Worm (Caenorhabditis elegans) whole organism, L2 larva: ENCODE measurements around the gene F57A10.4.

ENCODE experiments used
- Y55F3AM.14 ChIP-seq: fragments of 200-800 bp; sonication (Bioruptor generic); optimal IDR thresholded peaks from 2 replicates; lab custom pipeline; 2018; ENCODE audit warnings: mild to moderate bottlenecking, missing genetic modification characterization, missing compliant biosample characterization
- ZK546.5 ChIP-seq: sonication (generic microtip); optimal IDR thresholded peaks from 2 replicates; lab custom pipeline; 2017; ENCODE audit warnings: missing biosample characterization, missing genetic modification characterization
- alr-1 ChIP-seq: fragments of 150-350 bp; optimal IDR thresholded peaks from 2 replicates; lab custom pipeline; 2014; ENCODE audit warnings: missing biosample characterization, missing genetic modification characterization
- aly-2 ChIP-seq: fragments of 150-350 bp; optimal IDR thresholded peaks from 2 replicates; lab custom pipeline; 2014; ENCODE audit warnings: missing biosample characterization, missing genetic modification characterization
- blmp-1 ChIP-seq: sonication (generic microtip); optimal IDR thresholded peaks from 2 replicates; lab custom pipeline; 2017; ENCODE audit warnings: missing genetic modification characterization, mild to moderate bottlenecking, missing compliant biosample characterization, antibody characterized with exemption, moderate library complexity; ENCODE audit not compliant: insufficient read depth
- crh-2 ChIP-seq: sonication (generic microtip); optimal IDR thresholded peaks from 2 replicates; lab custom pipeline; 2017; ENCODE audit warnings: missing biosample characterization, missing genetic modification characterization
- dmd-4 ChIP-seq: sonication (generic microtip); optimal IDR thresholded peaks from 2 replicates; lab custom pipeline; 2017; ENCODE audit warnings: missing biosample characterization, missing genetic modification characterization
- egl-27 ChIP-seq: sonication (generic microtip); optimal IDR thresholded peaks from 3 replicates; lab custom pipeline; 2017; ENCODE audit warnings: missing biosample characterization, missing genetic modification reagents, missing genetic modification characterization
- elt-1 ChIP-seq: fragments of 150-350 bp; optimal IDR thresholded peaks from 2 replicates; lab custom pipeline; 2014; ENCODE audit warnings: missing biosample characterization, missing genetic modification characterization
- fos-1 ChIP-seq: fragments of 150-350 bp; optimal IDR thresholded peaks from 2 replicates; lab custom pipeline; 2014; ENCODE audit warnings: missing biosample characterization, missing genetic modification characterization
- gmeb-1 ChIP-seq: fragments of 150-350 bp; optimal IDR thresholded peaks from 2 replicates; lab custom pipeline; 2014; ENCODE audit warnings: missing biosample characterization, missing genetic modification characterization
- lin-11 ChIP-seq: fragments of 150-350 bp; sonication (generic microtip); optimal IDR thresholded peaks from 2 replicates; lab custom pipeline; 2014; ENCODE audit warnings: missing biosample characterization, missing genetic modification characterization, inconsistent platforms, mixed read lengths
- lin-13 ChIP-seq: fragments of 150-350 bp; optimal IDR thresholded peaks from 2 replicates; lab custom pipeline; 2014; ENCODE audit warnings: missing biosample characterization, missing genetic modification reagents, missing genetic modification characterization
- lsy-2 ChIP-seq, 2 experiments: fragments of 150-350 bp in 1 of 2; sonication (generic microtip) in 1 of 2; optimal IDR thresholded peaks; 2 replicates each; lab custom pipeline; 2014 to 2017; ENCODE audit warnings: missing biosample characterization in 2 of 2, missing genetic modification characterization in 2 of 2
- mbf-1 ChIP-seq: sonication (generic microtip); optimal IDR thresholded peaks from 2 replicates; lab custom pipeline; 2017; ENCODE audit warnings: missing biosample characterization, missing genetic modification characterization
- mdl-1 ChIP-seq, 2 experiments: fragments of 150-350 bp in 1 of 2; sonication (generic microtip) in 1 of 2; optimal IDR thresholded peaks; 2 replicates each; lab custom pipeline; 2017; ENCODE audit warnings: missing biosample characterization in 2 of 2, missing genetic modification characterization in 2 of 2
- nhr-10 ChIP-seq: sonication (generic microtip); optimal IDR thresholded peaks from 2 replicates; lab custom pipeline; 2017; ENCODE audit warnings: missing biosample characterization, missing genetic modification characterization
- nhr-11 ChIP-seq: fragments of 150-350 bp; optimal IDR thresholded peaks from 2 replicates; lab custom pipeline; 2014; ENCODE audit warnings: missing biosample characterization, missing genetic modification characterization
- nhr-12 ChIP-seq: fragments of 150-350 bp; optimal IDR thresholded peaks from 2 replicates; lab custom pipeline; 2014; ENCODE audit warnings: missing biosample characterization, missing genetic modification characterization
- nhr-21 ChIP-seq: fragments of 150-350 bp; optimal IDR thresholded peaks from 2 replicates; lab custom pipeline; 2014; ENCODE audit warnings: missing biosample characterization, missing genetic modification characterization
- nhr-237 ChIP-seq: fragments of 150-350 bp; optimal IDR thresholded peaks from 2 replicates; lab custom pipeline; 2014; ENCODE audit warnings: missing biosample characterization, missing genetic modification characterization
- nhr-25 ChIP-seq: fragments of 150-350 bp; sonication (generic microtip); optimal IDR thresholded peaks from 3 replicates; lab custom pipeline; 2014; ENCODE audit warnings: missing biosample characterization, missing genetic modification characterization
- nhr-6 ChIP-seq: fragments of 150-350 bp; optimal IDR thresholded peaks from 2 replicates; lab custom pipeline; 2014; ENCODE audit warnings: missing biosample characterization, missing genetic modification characterization
- nhr-77 ChIP-seq: fragments of 150-350 bp; optimal IDR thresholded peaks from 2 replicates; lab custom pipeline; 2014; ENCODE audit warnings: missing biosample characterization, missing genetic modification characterization
- sem-4 ChIP-seq: fragments of 150-350 bp; optimal IDR thresholded peaks from 2 replicates; lab custom pipeline; 2014; ENCODE audit warnings: missing biosample characterization, missing genetic modification reagents, missing genetic modification characterization
- skn-1 ChIP-seq: sonication (generic microtip); optimal IDR thresholded peaks from 2 replicates; lab custom pipeline; 2017; ENCODE audit warnings: missing biosample characterization, missing genetic modification characterization
- sma-3 ChIP-seq: sonication (generic microtip); optimal IDR thresholded peaks from 2 replicates; lab custom pipeline; 2016; ENCODE audit warnings: missing genetic modification reagents, missing genetic modification characterization, missing compliant biosample characterization
- sma-9 ChIP-seq, 2 experiments: fragments of 150-350 bp in 1 of 2; sonication (generic microtip) in 1 of 2; optimal IDR thresholded peaks; 2 replicates each; lab custom pipeline; 2014 to 2016; ENCODE audit warnings: missing genetic modification characterization in 2 of 2, mild to moderate bottlenecking in 1 of 2, missing biosample characterization in 1 of 2, missing compliant biosample characterization in 1 of 2, missing genetic modification reagents in 1 of 2, moderate library complexity in 1 of 2
- snpc-4 ChIP-seq: fragments of 150-350 bp; optimal IDR thresholded peaks from 2 replicates; lab custom pipeline; 2014; ENCODE audit warnings: missing biosample characterization, missing genetic modification characterization
- unc-62 ChIP-seq: fragments of 150-350 bp; optimal IDR thresholded peaks from 2 replicates; lab custom pipeline; 2014; ENCODE audit warnings: missing biosample characterization, missing genetic modification reagents, missing genetic modification characterization
- ztf-1 ChIP-seq: fragments of 200-800 bp; sonication (Bioruptor generic); conservative IDR thresholded peaks from 2 replicates; pipeline ENCODE4 v1.3.6; 2022; ENCODE audit warnings: missing genetic modification characterization, missing compliant biosample characterization
- ztf-11 ChIP-seq: sonication (generic microtip); optimal IDR thresholded peaks from 2 replicates; lab custom pipeline; 2017; ENCODE audit warnings: missing biosample characterization, missing genetic modification characterization
- ztf-4 ChIP-seq: fragments of 150-350 bp; optimal IDR thresholded peaks from 2 replicates; lab custom pipeline; 2014; ENCODE audit warnings: missing biosample characterization, missing genetic modification characterization

The F57A10.4 gene

ce11 chrV:15766122-15766594 is 3.1 kb upstream of the F57A10.4 start, which contains the start of the genes haf-3 and F57A10.2 (continued):
- peak; percentile 37 for TF ChIP-seq Y55F3AM.14
- peak; percentile 92 for TF ChIP-seq lin-13
- TF ChIP-seq skn-1 (tag; lab: Kevin White, UChicago) = no peak
- no peak for TF ChIP-seq ztf-1 (GFP tag; lab: Robert Waterston, UW)
- peak; percentile 99 for TF ChIP-seq gmeb-1 (tag; lab: Kevin White, UChicago)
- peak; percentile 84 for TF ChIP-seq nhr-6 (tag; lab: Kevin White, UChicago)
- TF ChIP-seq aly-2 = no peak
- peak; percentile 87 for TF ChIP-seq snpc-4 (tag; lab: Kevin White, UChicago)
- peak; percentile 68 for TF ChIP-seq nhr-77 (tag; lab: Kevin White, UChicago)
- peak; percentile 92 for TF ChIP-seq nhr-25 (tag; lab: Kevin White, UChicago)
- peak; percentile 94 for TF ChIP-seq crh-2
- TF ChIP-seq mbf-1 = no peak
- peak; percentile 87 for TF ChIP-seq nhr-21 (tag; lab: Kevin White, UChicago)
- TF ChIP-seq nhr-237 (tag; lab: Kevin White, UChicago) = peak; percentile 80
- TF ChIP-seq dmd-4 (tag; lab: Kevin White, UChicago) = peak; percentile 41
- peak; percentile 64 for TF ChIP-seq lin-11 (tag; lab: Kevin White, UChicago)
- TF ChIP-seq mdl-1 (tag; optimal IDR thresholded peaks at IDR 0.05; lab: Kevin White, UChicago) = peak in 1 of 2 experiments; percentile 19

ce11 chrV:15773141-15773540 is 3.9 kb downstream of the F57A10.4 start, which contains the start of gene nhr-60:
TSS of gene nhr-60 (minus strand) at chrV:15773241.
- no peak for TF ChIP-seq unc-62 (GFP tag; lab: Kevin White, UChicago)
- no peak for TF ChIP-seq elt-1 (tag; lab: Kevin White, UChicago)
- TF ChIP-seq gmeb-1 (tag; lab: Kevin White, UChicago) = no peak
- no peak for TF ChIP-seq fos-1 (tag; lab: Kevin White, UChicago)
- TF ChIP-seq nhr-11 (tag; lab: Kevin White, UChicago) = no peak
- no peak for TF ChIP-seq sem-4
- no peak for TF ChIP-seq blmp-1 (tag; lab: Kevin White, UChicago)
- TF ChIP-seq aly-2 = no peak
- no peak for TF ChIP-seq nhr-77 (tag; lab: Kevin White, UChicago)
- no peak for TF ChIP-seq nhr-25 (tag; lab: Kevin White, UChicago)
- TF ChIP-seq ztf-4 (tag; lab: Kevin White, UChicago) = no peak
- no peak for TF ChIP-seq lin-13
- no peak for TF ChIP-seq mdl-1 (tag; optimal IDR thresholded peaks at IDR 0.05; lab: Kevin White, UChicago)
- TF ChIP-seq nhr-21 (tag; lab: Kevin White, UChicago) = no peak

- TF ChIP-seq mdl-1 (tag; optimal IDR thresholded peaks at IDR 0.05; lab: Kevin White, UChicago) (peak in 1 of 2 experiments; percentile 1), nhr-10 (tag; lab: Kevin White, UChicago) (no peak), snpc-4 (tag; lab: Kevin White, UChicago) (no peak), sma-9 (GFP tag; optimal IDR thresholded peaks at IDR 0.05; lab: Kevin White, UChicago) (peak; percentile 29), sma-9 (tag; optimal IDR thresholded peaks at IDR 0.05; lab: Kevin White, UChicago) (no peak), ztf-1 (GFP tag; lab: Robert Waterston, UW) (no peak), lsy-2 (tag; optimal IDR thresholded peaks at IDR 0.05; lab: Kevin White, UChicago) (no peak)
Observed at ce11 chrV:15773941-15774340, 4.7 kb downstream of the F57A10.4 start.

- TF ChIP-seq snpc-4 (tag; lab: Kevin White, UChicago) (no peak), sma-3 (GFP tag; lab: Kevin White, UChicago) (no peak), crh-2 (no peak), ztf-1 (GFP tag; lab: Robert Waterston, UW) (no peak), nhr-10 (tag; lab: Kevin White, UChicago) (no peak), lin-13 (no peak), alr-1 (no peak), skn-1 (tag; lab: Kevin White, UChicago) (no peak), ZK546.5 (tag; lab: Kevin White, UChicago) (no peak), nhr-11 (tag; lab: Kevin White, UChicago) (no peak), blmp-1 (tag; lab: Kevin White, UChicago) (no peak), egl-27 (tag; lab: Kevin White, UChicago) (no peak), gmeb-1 (tag; lab: Kevin White, UChicago) (no peak), nhr-6 (tag; lab: Kevin White, UChicago) (no peak), ztf-11 (tag; lab: Kevin White, UChicago) (no peak), nhr-12 (tag; lab: Kevin White, UChicago) (no peak)
- TF ChIP-seq, all 48 proteins: peak for 0
Observed at ce11 chrV:15776651-15777050, 7.4 kb downstream of the F57A10.4 start, which contains the start of gene nhr-283. TSS of gene nhr-283 (minus strand) at chrV:15776751.
